Worm (Caenorhabditis elegans) whole organism, L3 larva: ENCODE results near the gene abl-1.

Experiments used
- R02D3.7 ChIP-seq: fragments of 150-350 bp; optimal IDR thresholded peaks from 2 replicates; lab custom pipeline; 2014; ENCODE audit warnings: missing biosample characterization, missing genetic modification characterization
- ama-1 ChIP-seq: fragments of 150-350 bp; optimal IDR thresholded peaks from 2 replicates; lab custom pipeline; 2018
- ceh-16 ChIP-seq: sonication (generic microtip); optimal IDR thresholded peaks from 2 replicates; lab custom pipeline; 2017; ENCODE audit warnings: missing biosample characterization, missing genetic modification characterization
- ceh-28 ChIP-seq: fragments of 150-350 bp; optimal IDR thresholded peaks from 2 replicates; lab custom pipeline; 2014; ENCODE audit warnings: missing biosample characterization, missing genetic modification reagents, missing genetic modification characterization
- ceh-82 ChIP-seq: fragments of 150-350 bp; optimal IDR thresholded peaks from 2 replicates; lab custom pipeline; 2014; ENCODE audit warnings: missing biosample characterization, missing genetic modification characterization
- ceh-9 ChIP-seq: sonication (generic microtip); optimal IDR thresholded peaks from 2 replicates; lab custom pipeline; 2018; ENCODE audit warnings: missing biosample characterization, missing genetic modification characterization
- daf-12 ChIP-seq: fragments of 150-350 bp; optimal IDR thresholded peaks from 2 replicates; lab custom pipeline; 2014; ENCODE audit warnings: missing biosample characterization, missing genetic modification reagents, missing genetic modification characterization
- egl-5 ChIP-seq: fragments of 150-350 bp; optimal IDR thresholded peaks from 2 replicates; lab custom pipeline; 2017; ENCODE audit warnings: missing biosample characterization, missing genetic modification reagents, missing genetic modification characterization, inconsistent platforms
- elt-2 ChIP-seq: sonication (generic microtip); optimal IDR thresholded peaks from 2 replicates; lab custom pipeline; 2016; ENCODE audit warnings: missing genetic modification reagents, mild to moderate bottlenecking, missing genetic modification characterization, missing compliant biosample characterization
- elt-3 ChIP-seq, 3 experiments: fragments of 150-350 bp in 1 of 3; sonication (generic microtip) in 2 of 3; optimal IDR thresholded peaks; 2 replicates in 2 of 3; 4 replicates in 1 of 3; lab custom pipeline; 2014 to 2017; ENCODE audit warnings: missing biosample characterization in 3 of 3, missing genetic modification characterization in 3 of 3
- eor-1 ChIP-seq, 2 experiments: fragments of 150-350 bp; optimal IDR thresholded peaks; 2 replicates each; lab custom pipeline; 2014 to 2018; ENCODE audit warnings: missing biosample characterization in 2 of 2, missing genetic modification characterization in 2 of 2
- fkh-10 ChIP-seq: sonication (generic microtip); optimal IDR thresholded peaks from 2 replicates; lab custom pipeline; 2017; ENCODE audit warnings: missing biosample characterization, missing genetic modification reagents, missing genetic modification characterization
- fkh-2 ChIP-seq: fragments of 150-350 bp; optimal IDR thresholded peaks from 2 replicates; lab custom pipeline; 2014; ENCODE audit warnings: missing biosample characterization, missing genetic modification reagents, missing genetic modification characterization
- fos-1 ChIP-seq: fragments of 150-350 bp; optimal IDR thresholded peaks from 2 replicates; lab custom pipeline; 2014; ENCODE audit warnings: missing biosample characterization, missing genetic modification characterization
- lin-15B ChIP-seq: fragments of 150-350 bp; optimal IDR thresholded peaks from 2 replicates; lab custom pipeline; 2014; ENCODE audit warnings: missing biosample characterization, missing genetic modification characterization
- lin-39 ChIP-seq: fragments of 150-350 bp; optimal IDR thresholded peaks from 2 replicates; lab custom pipeline; 2018; ENCODE audit warnings: missing biosample characterization, missing genetic modification reagents, missing genetic modification characterization
- mdl-1 ChIP-seq: fragments of 150-350 bp; optimal IDR thresholded peaks from 2 replicates; lab custom pipeline; 2014; ENCODE audit warnings: missing biosample characterization, missing genetic modification characterization
- mml-1 ChIP-seq: fragments of 150-350 bp; sonication (generic microtip); optimal IDR thresholded peaks from 3 replicates; lab custom pipeline; 2014; ENCODE audit warnings: missing biosample characterization, missing genetic modification characterization
- nfya-1 ChIP-seq: sonication (generic microtip); optimal IDR thresholded peaks from 2 replicates; lab custom pipeline; 2017; ENCODE audit warnings: missing genetic modification characterization, mild to moderate bottlenecking, missing compliant biosample characterization, antibody characterized with exemption, moderate library complexity; ENCODE audit not compliant: insufficient read depth
- nhr-11 ChIP-seq: fragments of 150-350 bp; optimal IDR thresholded peaks from 2 replicates; lab custom pipeline; 2014; ENCODE audit warnings: missing biosample characterization, missing genetic modification characterization
- nhr-23 ChIP-seq: fragments of 150-350 bp; optimal IDR thresholded peaks from 2 replicates; lab custom pipeline; 2014; ENCODE audit warnings: missing biosample characterization, missing genetic modification reagents, missing genetic modification characterization
- nhr-237 ChIP-seq: fragments of 150-350 bp; optimal IDR thresholded peaks from 2 replicates; lab custom pipeline; 2014; ENCODE audit warnings: missing biosample characterization, missing genetic modification characterization
- nhr-25 ChIP-seq: sonication (generic microtip); optimal IDR thresholded peaks from 2 replicates; lab custom pipeline; 2017; ENCODE audit warnings: missing biosample characterization, missing genetic modification characterization
- nhr-28 ChIP-seq: fragments of 150-350 bp; optimal IDR thresholded peaks from 2 replicates; lab custom pipeline; 2014; ENCODE audit warnings: missing biosample characterization, missing genetic modification characterization
- nhr-43 ChIP-seq: sonication (generic microtip); optimal IDR thresholded peaks from 2 replicates; lab custom pipeline; 2016; ENCODE audit warnings: mild to moderate bottlenecking, missing genetic modification characterization, missing compliant biosample characterization; ENCODE audit not compliant: poor library complexity, severe bottlenecking
- nhr-67 ChIP-seq: fragments of 150-350 bp; optimal IDR thresholded peaks from 2 replicates; lab custom pipeline; 2014; ENCODE audit warnings: missing biosample characterization, missing genetic modification characterization
- nhr-76 ChIP-seq: fragments of 150-350 bp; sonication (generic microtip); optimal IDR thresholded peaks from 5 replicates; lab custom pipeline; 2014; ENCODE audit warnings: missing biosample characterization, missing genetic modification characterization
- sea-2 ChIP-seq: fragments of 150-350 bp; sonication (generic microtip); optimal IDR thresholded peaks from 4 replicates; lab custom pipeline; 2014; ENCODE audit warnings: missing biosample characterization, missing genetic modification reagents, missing genetic modification characterization
- skn-1 ChIP-seq: fragments of 150-350 bp; optimal IDR thresholded peaks from 2 replicates; lab custom pipeline; 2014; ENCODE audit warnings: missing biosample characterization, missing genetic modification characterization
- snpc-4 ChIP-seq: fragments of 150-350 bp; optimal IDR thresholded peaks from 2 replicates; lab custom pipeline; 2014; ENCODE audit warnings: missing biosample characterization, missing genetic modification characterization
- tbx-2 ChIP-seq: sonication (generic microtip); optimal IDR thresholded peaks from 2 replicates; lab custom pipeline; 2016; ENCODE audit warnings: mild to moderate bottlenecking, missing genetic modification characterization, missing compliant biosample characterization
- unc-62 ChIP-seq: fragments of 150-350 bp; sonication (generic microtip); optimal IDR thresholded peaks from 4 replicates; lab custom pipeline; 2014; ENCODE audit warnings: missing biosample characterization, missing genetic modification reagents, missing genetic modification characterization
- zag-1 ChIP-seq: fragments of 150-350 bp; optimal IDR thresholded peaks from 2 replicates; lab custom pipeline; 2014; ENCODE audit warnings: missing biosample characterization, missing genetic modification characterization
- ztf-11 ChIP-seq: fragments of 150-350 bp; optimal IDR thresholded peaks from 2 replicates; lab custom pipeline; 2014; ENCODE audit warnings: missing biosample characterization, missing genetic modification characterization

abl-1 gene

ce11 chrX:10612355-10612754 is 11.7 kb downstream of the abl-1 start:
- no peak for TF ChIP-seq R02D3.7 (tag; lab: Kevin White, UChicago)
- no peak for TF ChIP-seq tbx-2
- TF ChIP-seq egl-5 (tag; lab: Kevin White, UChicago): peak; percentile 1
- no peak for TF ChIP-seq ceh-9
- no peak for TF ChIP-seq nhr-67 (tag; lab: Kevin White, UChicago)
- TF ChIP-seq nfya-1 (tag; lab: Kevin White, UChicago): no peak

- TF ChIP-seq nfya-1 (tag; lab: Kevin White, UChicago): no peak
- no peak for TF ChIP-seq nhr-23 (tag; lab: Kevin White, UChicago)
- TF ChIP-seq tbx-2: no peak
- no peak for TF ChIP-seq mdl-1 (tag; lab: Kevin White, UChicago)
- TF ChIP-seq ceh-16 (tag; lab: Kevin White, UChicago): no peak
- TF ChIP-seq lin-39 (tag; lab: Kevin White, UChicago): no peak
- TF ChIP-seq sea-2 (GFP tag; lab: Kevin White, UChicago): no peak
- TF ChIP-seq skn-1 (tag; lab: Kevin White, UChicago): no peak
- TF ChIP-seq ceh-28 (tag; lab: Kevin White, UChicago): no peak
- TF ChIP-seq ama-1: no peak
- no peak for TF ChIP-seq fkh-2
- no peak for TF ChIP-seq nhr-67 (tag; lab: Kevin White, UChicago)
- TF ChIP-seq unc-62 (GFP tag; lab: Kevin White, UChicago): no peak
- TF ChIP-seq ceh-9: no peak
- no peak for TF ChIP-seq mml-1 (tag; lab: Kevin White, UChicago)
These were observed 14.1 kb downstream of the abl-1 start for ce11 chrX:10609878-10610277.

- TF ChIP-seq nhr-76 (tag; lab: Kevin White, UChicago) (no peak), nfya-1 (tag; lab: Kevin White, UChicago) (no peak), ztf-11 (tag; lab: Kevin White, UChicago) (no peak), fkh-10 (no peak), nhr-23 (tag; lab: Kevin White, UChicago) (no peak), ama-1 (no peak), nhr-25 (tag; lab: Kevin White, UChicago) (no peak), nhr-237 (no peak), snpc-4 (tag; lab: Kevin White, UChicago) (no peak), R02D3.7 (tag; lab: Kevin White, UChicago) (no peak), daf-12 (no peak)
- TF ChIP-seq, all 47 proteins: peak for 0
These were observed 19.6 kb downstream of the abl-1 start, which contains the start of gene flp-19 for ce11 chrX:10604386-10604785. flp-19 (plus strand) TSS chrX:10604686.

ce11 chrX:10599719-10600155 is 24.3 kb downstream of the abl-1 start:
- TF ChIP-seq nhr-25 (tag; lab: Kevin White, UChicago) (peak; percentile 43), nhr-28 (tag; lab: Kevin White, UChicago) (no peak), eor-1 (tag; optimal IDR thresholded peaks at IDR 0.05; lab: Kevin White, UChicago) (no peak), fkh-10 (no peak), ceh-28 (tag; lab: Kevin White, UChicago) (no peak), egl-5 (tag; lab: Kevin White, UChicago) (peak; percentile 89), mml-1 (tag; lab: Kevin White, UChicago) (no peak), ceh-82 (tag; lab: Kevin White, UChicago) (no peak), nhr-11 (no peak), nhr-76 (tag; lab: Kevin White, UChicago) (no peak), lin-15B (no peak), skn-1 (tag; lab: Kevin White, UChicago) (no peak), fkh-2 (no peak), ceh-16 (tag; lab: Kevin White, UChicago) (no peak), snpc-4 (tag; lab: Kevin White, UChicago) (no peak), R02D3.7 (tag; lab: Kevin White, UChicago) (no peak), nfya-1 (tag; lab: Kevin White, UChicago) (peak; percentile 26), fos-1 (tag; lab: Kevin White, UChicago) (no peak), elt-2 (tag; lab: Kevin White, UChicago) (peak; percentile 32), lin-39 (tag; lab: Kevin White, UChicago) (peak; percentile 10), zag-1 (tag; lab: Kevin White, UChicago) (no peak), elt-3 (tag; optimal IDR thresholded peaks at IDR 0.05; lab: Kevin White, UChicago) (peak in 1 of 3 experiments; percentile 20), nhr-43 (peak; percentile 39), unc-62 (GFP tag; lab: Kevin White, UChicago) (no peak), nhr-23 (tag; lab: Kevin White, UChicago) (peak; percentile 20)
